Worm (Caenorhabditis elegans) whole organism, L4 larva: ENCODE data around the gene Y22D7AL.11.

Experiments
- D1046.2 ChIP-seq: fragments of 200-800 bp; sonication (Bioruptor generic); IDR thresholded peaks from 2 replicates; pipeline ENCODE4 v1.3.6; 2022; ENCODE audit warnings: missing genetic modification characterization, missing compliant biosample characterization
- F10B5.3 ChIP-seq: sonication (generic microtip); optimal IDR thresholded peaks from 2 replicates; lab custom pipeline; 2016; ENCODE audit warnings: mild to moderate bottlenecking, missing genetic modification characterization, missing compliant biosample characterization
- F44E2.7 ChIP-seq: fragments of 200-800 bp; sonication (Bioruptor generic); IDR thresholded peaks from 2 replicates; pipeline ENCODE4 v2.1.2; 2022; ENCODE audit warnings: missing genetic modification characterization, missing compliant biosample characterization
- T20F7.1 ChIP-seq: fragments of 200-800 bp; sonication (Bioruptor generic); optimal IDR thresholded peaks from 2 replicates; lab custom pipeline; 2018; ENCODE audit warnings: mild to moderate bottlenecking, missing genetic modification characterization, missing compliant biosample characterization
- Y48G9A.11 ChIP-seq: fragments of 200-800 bp; sonication (Bioruptor generic); IDR thresholded peaks from 2 replicates; pipeline ENCODE4 v1.3.6; 2022; ENCODE audit warnings: missing genetic modification reagents, missing genetic modification characterization, missing compliant biosample characterization
- Y5F2A.4 ChIP-seq: fragments of 200-800 bp; sonication (Bioruptor generic); optimal IDR thresholded peaks from 2 replicates; lab custom pipeline; 2018; ENCODE audit warnings: mild to moderate bottlenecking, missing genetic modification characterization, missing compliant biosample characterization
- Y75B8A.6 ChIP-seq: fragments of 200-800 bp; sonication (Bioruptor generic); IDR thresholded peaks from 2 replicates; pipeline ENCODE4 v1.3.6; 2022; ENCODE audit warnings: missing genetic modification reagents, missing genetic modification characterization, missing compliant biosample characterization
- ZK337.2 ChIP-seq: fragments of 200-800 bp; sonication (Bioruptor generic); IDR thresholded peaks from 2 replicates; pipeline ENCODE4 v1.3.6; 2022; ENCODE audit warnings: missing genetic modification reagents, missing genetic modification characterization, missing compliant biosample characterization
- ZK546.5 ChIP-seq, 2 experiments: sonication (generic microtip); optimal IDR thresholded peaks; 2 replicates each; lab custom pipeline; 2017; ENCODE audit warnings: missing biosample characterization in 2 of 2, missing genetic modification characterization in 2 of 2
- aha-1 ChIP-seq: fragments of 150-350 bp; peaks from one replicate; lab custom pipeline; 2014; ENCODE audit warnings: missing biosample characterization, missing genetic modification characterization
- arid-1 ChIP-seq: fragments of 200-800 bp; sonication (Bioruptor generic); conservative IDR thresholded peaks from 2 replicates; pipeline ENCODE4 v1.3.6; 2022; ENCODE audit warnings: missing genetic modification reagents, missing genetic modification characterization, missing compliant biosample characterization
- ceh-20 ChIP-seq: fragments of 200-800 bp; sonication (Bioruptor generic); IDR thresholded peaks from 2 replicates; pipeline ENCODE4 v1.3.6; 2022; ENCODE audit warnings: missing genetic modification reagents, missing genetic modification characterization, missing compliant biosample characterization
- ces-1 ChIP-seq: fragments of 150-350 bp; sonication (generic microtip); optimal IDR thresholded peaks from 4 replicates; lab custom pipeline; 2014; ENCODE audit warnings: missing biosample characterization, missing genetic modification reagents, missing genetic modification characterization
- daf-12 ChIP-seq: fragments of 150-350 bp; optimal IDR thresholded peaks from 2 replicates; lab custom pipeline; 2014; ENCODE audit warnings: missing biosample characterization, missing genetic modification reagents, missing genetic modification characterization
- daf-16 ChIP-seq, 3 experiments: sonication (generic microtip); optimal IDR thresholded peaks; 2 replicates each; lab custom pipeline; 2016 to 2017; ENCODE audit warnings: missing genetic modification characterization in 3 of 3, missing genetic modification reagents in 3 of 3, mild to moderate bottlenecking in 2 of 3, missing compliant biosample characterization in 2 of 3, missing biosample characterization in 1 of 3, moderate library complexity in 1 of 3
- daf-19 ChIP-seq: fragments of 200-800 bp; sonication (Bioruptor generic); conservative IDR thresholded peaks from 2 replicates; pipeline ENCODE4 v1.3.6; 2022; ENCODE audit warnings: missing genetic modification characterization, missing compliant biosample characterization
- dmd-8 ChIP-seq: fragments of 200-800 bp; sonication (Bioruptor generic); IDR thresholded peaks from 2 replicates; pipeline ENCODE4 v1.3.6; 2022; ENCODE audit warnings: missing genetic modification characterization, missing compliant biosample characterization
- dmd-9 ChIP-seq: fragments of 200-800 bp; sonication (Bioruptor generic); IDR thresholded peaks from 2 replicates; pipeline ENCODE4 v1.3.6; 2022; ENCODE audit warnings: missing genetic modification reagents, missing genetic modification characterization, missing compliant biosample characterization
- dpl-1 ChIP-seq: fragments of 150-350 bp; optimal IDR thresholded peaks from 2 replicates; lab custom pipeline; 2014; ENCODE audit warnings: missing biosample characterization, missing genetic modification reagents, missing genetic modification characterization
- duxl-1 ChIP-seq: sonication (generic microtip); optimal IDR thresholded peaks from 2 replicates; lab custom pipeline; 2016; ENCODE audit warnings: mild to moderate bottlenecking, missing genetic modification characterization, moderate library complexity, missing compliant biosample characterization; ENCODE audit not compliant: poor library complexity
- dve-1 ChIP-seq: sonication (generic microtip); optimal IDR thresholded peaks from 2 replicates; lab custom pipeline; 2017; ENCODE audit warnings: antibody characterized with exemption, mild to moderate bottlenecking, missing genetic modification characterization, missing compliant biosample characterization; ENCODE audit not compliant: insufficient read depth
- egl-43 ChIP-seq: fragments of 200-800 bp; sonication (Bioruptor generic); IDR thresholded peaks from 2 replicates; pipeline ENCODE4 v1.3.6; 2022; ENCODE audit warnings: missing genetic modification reagents, missing genetic modification characterization, missing compliant biosample characterization
- fkh-10 ChIP-seq: fragments of 150-350 bp; optimal IDR thresholded peaks from 2 replicates; lab custom pipeline; 2014; ENCODE audit warnings: missing biosample characterization, missing genetic modification reagents, missing genetic modification characterization
- gei-8 ChIP-seq: fragments of 200-800 bp; sonication (Bioruptor generic); optimal IDR thresholded peaks from 2 replicates; lab custom pipeline; 2018; ENCODE audit warnings: mild to moderate bottlenecking, missing genetic modification characterization, missing compliant biosample characterization
- hif-1 ChIP-seq, 2 experiments: sonication (generic microtip); optimal IDR thresholded peaks; 2 replicates each; lab custom pipeline; 2016 to 2017; ENCODE audit warnings: missing compliant biosample characterization in 2 of 2, missing genetic modification characterization in 2 of 2, missing genetic modification reagents in 2 of 2, missing genotype in 2 of 2, mild to moderate bottlenecking in 1 of 2
- hlh-11 ChIP-seq: fragments of 200-800 bp; sonication (Bioruptor generic); optimal IDR thresholded peaks from 2 replicates; lab custom pipeline; 2018; ENCODE audit warnings: mild to moderate bottlenecking, missing genetic modification characterization, missing compliant biosample characterization
- jun-1 ChIP-seq: fragments of 150-350 bp; optimal IDR thresholded peaks from 2 replicates; lab custom pipeline; 2014; ENCODE audit warnings: missing biosample characterization, missing genetic modification reagents, missing genetic modification characterization
- lin-13 ChIP-seq: fragments of 150-350 bp; optimal IDR thresholded peaks from 2 replicates; lab custom pipeline; 2014; ENCODE audit warnings: missing biosample characterization, missing genetic modification reagents, missing genetic modification characterization
- lin-15B ChIP-seq: fragments of 150-350 bp; sonication (generic microtip); optimal IDR thresholded peaks from 3 replicates; lab custom pipeline; 2014; ENCODE audit warnings: missing biosample characterization, missing genetic modification characterization
- lsy-2 ChIP-seq, 2 experiments: fragments of 150-350 bp in 1 of 2; sonication (generic microtip) in 1 of 2; optimal IDR thresholded peaks; 2 replicates each; lab custom pipeline; 2014 to 2017; ENCODE audit warnings: missing biosample characterization in 2 of 2, missing genetic modification characterization in 2 of 2
- madf-5 ChIP-seq, 2 experiments: fragments of 200-800 bp; sonication (Bioruptor generic); IDR thresholded peaks; 2 replicates each; pipeline ENCODE4 v1.3.6; 2022; ENCODE audit warnings: missing compliant biosample characterization in 2 of 2, missing genetic modification characterization in 2 of 2
- madf-9 ChIP-seq: fragments of 200-800 bp; sonication (Bioruptor generic); conservative IDR thresholded peaks from 2 replicates; pipeline ENCODE4 v1.3.6; 2022; ENCODE audit warnings: missing genetic modification reagents, missing genetic modification characterization, missing compliant biosample characterization
- mep-1 ChIP-seq: fragments of 150-350 bp; sonication (generic microtip); optimal IDR thresholded peaks from 3 replicates; lab custom pipeline; 2014; ENCODE audit warnings: missing biosample characterization, missing genetic modification characterization
- mes-2 ChIP-seq: sonication (generic microtip); optimal IDR thresholded peaks from 2 replicates; lab custom pipeline; 2016; ENCODE audit warnings: missing genotype, mild to moderate bottlenecking, missing genetic modification characterization, missing compliant biosample characterization; ENCODE audit not compliant: poor library complexity, severe bottlenecking
- mxl-2 ChIP-seq: fragments of 200-800 bp; sonication (Bioruptor generic); conservative IDR thresholded peaks from 2 replicates; pipeline ENCODE4 v1.3.6; 2022; ENCODE audit warnings: missing genetic modification reagents, missing genetic modification characterization, missing compliant biosample characterization
- nhr-10 ChIP-seq: fragments of 150-350 bp; optimal IDR thresholded peaks from 2 replicates; lab custom pipeline; 2014; ENCODE audit warnings: missing biosample characterization, missing genetic modification characterization
- nhr-11 ChIP-seq: fragments of 150-350 bp; optimal IDR thresholded peaks from 2 replicates; lab custom pipeline; 2014; ENCODE audit warnings: missing biosample characterization, missing genetic modification characterization
- nhr-111 ChIP-seq: fragments of 200-800 bp; sonication (Bioruptor generic); optimal IDR thresholded peaks from 2 replicates; lab custom pipeline; 2018; ENCODE audit warnings: mild to moderate bottlenecking, missing genetic modification characterization, missing compliant biosample characterization
- nhr-25 ChIP-seq: sonication (generic microtip); optimal IDR thresholded peaks from 2 replicates; lab custom pipeline; 2017; ENCODE audit warnings: missing genetic modification characterization, mild to moderate bottlenecking, missing compliant biosample characterization, antibody characterized with exemption, moderate library complexity, borderline replicate concordance; ENCODE audit not compliant: insufficient read depth
- nhr-42 ChIP-seq: fragments of 200-800 bp; sonication (Bioruptor generic); IDR thresholded peaks from 2 replicates; pipeline ENCODE4 v1.3.6; 2022; ENCODE audit warnings: missing genetic modification characterization, missing compliant biosample characterization
- nhr-6 ChIP-seq: fragments of 150-350 bp; optimal IDR thresholded peaks from 2 replicates; lab custom pipeline; 2014; ENCODE audit warnings: missing biosample characterization, missing genetic modification characterization
- pqm-1 ChIP-seq: sonication (generic microtip); optimal IDR thresholded peaks from 2 replicates; lab custom pipeline; 2017; ENCODE audit warnings: missing biosample characterization, missing genetic modification characterization
- snpc-1.2 ChIP-seq: fragments of 200-800 bp; sonication (Bioruptor generic); IDR thresholded peaks from 2 replicates; pipeline ENCODE4 v1.3.6; 2022; ENCODE audit warnings: missing genetic modification reagents, missing genetic modification characterization, missing compliant biosample characterization
- spr-1 ChIP-seq: sonication (generic microtip); optimal IDR thresholded peaks from 2 replicates; lab custom pipeline; 2016; ENCODE audit warnings: mild to moderate bottlenecking, missing genetic modification characterization, missing compliant biosample characterization
- unc-62 ChIP-seq, 3 experiments: fragments of 150-350 bp in 1 of 3; sonication (generic microtip); optimal IDR thresholded peaks in 2 of 3; peaks in 1 of 3; 1 replicate in 1 of 3; 2 replicates in 2 of 3; lab custom pipeline; 2014 to 2017; ENCODE audit warnings: missing biosample characterization in 3 of 3, missing genetic modification characterization in 3 of 3, missing genetic modification reagents in 3 of 3, missing genotype in 1 of 3
- zag-1 ChIP-seq: fragments of 150-350 bp; optimal IDR thresholded peaks from 2 replicates; lab custom pipeline; 2014; ENCODE audit warnings: missing biosample characterization, missing genetic modification characterization
- zfp-2 ChIP-seq: sonication (generic microtip); optimal IDR thresholded peaks from 2 replicates; lab custom pipeline; 2016; ENCODE audit warnings: mild to moderate bottlenecking, missing genetic modification characterization, missing compliant biosample characterization

The Y22D7AL.11 gene

DNA sequence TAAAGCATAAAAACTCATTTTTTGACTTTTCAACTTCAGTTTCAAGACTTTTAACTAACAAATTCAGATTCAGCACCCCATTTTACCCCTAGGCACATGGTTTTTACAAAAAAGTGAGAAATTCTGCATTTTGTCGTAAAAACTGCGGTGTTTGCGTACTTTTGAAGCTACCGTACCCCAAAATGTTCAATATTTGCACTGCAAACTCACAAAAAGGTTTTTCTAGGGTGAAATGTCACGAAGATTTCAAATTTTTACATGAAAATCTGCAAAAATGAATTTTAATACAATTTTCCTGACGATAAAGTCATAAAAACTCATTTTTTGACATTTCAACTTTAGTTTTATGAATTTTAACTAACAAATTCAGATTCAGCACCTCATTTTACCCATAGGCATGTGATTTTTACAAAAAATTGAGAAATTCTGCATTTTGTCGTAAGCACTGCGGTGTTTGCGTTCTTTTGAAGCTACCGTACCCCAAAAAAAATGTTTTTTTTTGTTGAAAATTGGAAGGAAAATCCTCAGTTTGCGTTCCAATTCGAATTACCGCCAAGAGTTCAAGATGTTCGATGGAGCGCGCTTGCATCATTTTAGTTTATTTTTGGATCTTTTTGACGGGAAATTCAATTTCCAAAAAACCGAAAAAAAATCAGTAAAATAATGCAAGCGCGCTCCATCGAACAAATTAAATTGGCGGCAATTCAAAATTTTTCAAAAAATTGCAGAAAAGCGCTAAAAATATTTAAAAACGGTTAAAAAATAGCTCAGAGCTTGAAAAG lies 17.7 kb downstream of the Y22D7AL.11 start:
- TF ChIP-seq fkh-10 (GFP tag; lab: Kevin White, UChicago) (no peak), madf-9 (GFP tag; lab: Robert Waterston, UW) (0 out of 2 replicates have a peak, but pooled peaks have one; percentile 3), nhr-111 (GFP tag; lab: Kevin White, UChicago) (no peak), ZK546.5 (tag; optimal IDR thresholded peaks at IDR 0.05; lab: Kevin White, UChicago) (no peak), dpl-1 (peak; percentile 51), gei-8 (GFP tag; lab: Kevin White, UChicago) (peak; percentile 61), nhr-42 (GFP tag; lab: Robert Waterston, UW) (peak; percentile 65; the same call in 1 of the 2 replicates), F44E2.7 (GFP tag; lab: Robert Waterston, UW) (no peak), mxl-2 (GFP tag; lab: Robert Waterston, UW) (no peak), F10B5.3 (tag; lab: Kevin White, UChicago) (peak; percentile 24), unc-62 (GFP tag; optimal IDR thresholded peaks at IDR 0.05 in 1 of 2; lab: Kevin White, UChicago) (no peak), unc-62 (tag; optimal IDR thresholded peaks at IDR 0.05; lab: Kevin White, UChicago) (no peak), lsy-2 (tag; optimal IDR thresholded peaks at IDR 0.05; lab: Kevin White, UChicago) (peak in 1 of 2 experiments; percentile 77), aha-1 (tag; lab: Kevin White, UChicago) (peak; percentile 97), daf-12 (tag; lab: Kevin White, UChicago) (no peak), arid-1 (peak; percentile 75), D1046.2 (GFP tag; lab: Robert Waterston, UW) (no peak), zag-1 (tag; lab: Kevin White, UChicago) (no peak), nhr-11 (no peak), egl-43 (peak; percentile 78), duxl-1 (peak; percentile 76), hif-1 (tag; optimal IDR thresholded peaks at IDR 0.05; lab: Kevin White, UChicago) (peak in 1 of 2 experiments; percentile 49), dmd-8 (no peak), Y5F2A.4 (GFP tag; lab: Kevin White, UChicago) (peak; percentile 53), dve-1 (tag; lab: Kevin White, UChicago) (peak; percentile 18), snpc-1.2 (GFP tag; lab: Robert Waterston, UW) (no peak), T20F7.1 (GFP tag; lab: Kevin White, UChicago) (no peak), lin-13 (GFP tag; lab: Kevin White, UChicago) (peak; percentile 68), spr-1 (tag; lab: Kevin White, UChicago) (peak; percentile 0), madf-5 (GFP tag; IDR thresholded peaks at IDR 0.05; lab: Robert Waterston, UW) (no peak), nhr-25 (tag; lab: Kevin White, UChicago) (no peak), pqm-1 (tag; lab: Kevin White, UChicago) (no peak), zfp-2 (tag; lab: Kevin White, UChicago) (no peak), hlh-11 (tag; lab: Kevin White, UChicago) (peak; percentile 38), mep-1 (tag; lab: Kevin White, UChicago) (peak; percentile 59), mes-2 (tag; lab: Kevin White, UChicago) (peak; percentile 54), ces-1 (GFP tag; lab: Kevin White, UChicago) (no peak), jun-1 (tag; lab: Kevin White, UChicago) (no peak), nhr-6 (tag; lab: Kevin White, UChicago) (no peak), lin-15B (tag; lab: Kevin White, UChicago) (peak; percentile 29), daf-19 (no peak), ceh-20 (GFP tag; lab: Robert Waterston, UW) (peak; percentile 13; the same call in 1 of the 2 replicates), daf-16 (GFP tag; optimal IDR thresholded peaks at IDR 0.05; lab: Kevin White, UChicago) (peak; percentile 2 to 49), daf-16 (tag; optimal IDR thresholded peaks at IDR 0.05; lab: Kevin White, UChicago) (peak; percentile 14), Y75B8A.6 (GFP tag; lab: Robert Waterston, UW) (peak; percentile 51; the same call in 1 of the 2 replicates), nhr-10 (no peak), ZK337.2 (GFP tag; lab: Robert Waterston, UW) (no peak), dmd-9 (GFP tag; lab: Robert Waterston, UW) (no peak), Y48G9A.11 (0 out of 2 replicates have a peak, but pooled peaks have one; percentile 71)
